Worm (Caenorhabditis elegans): ENCODE measurements around the gene clec-255.
"Not testable (repeated sequence)": the region's sequence is repeated elsewhere in the genome, so short reads cannot be mapped to it uniquely, and the experiment has no call there.

- TF ChIP-seq nhr-77 (tag; optimal IDR thresholded peaks at IDR 0.05); tbx-2 (tag; optimal IDR thresholded peaks at IDR 0.05); unc-62 (GFP tag; optimal IDR thresholded peaks at IDR 0.05); lin-15B (tag; optimal IDR thresholded peaks at IDR 0.05); mdl-1 (tag; optimal IDR thresholded peaks at IDR 0.05); zag-1 (tag; optimal IDR thresholded peaks at IDR 0.05): not testable (repeated sequence)
Measured at ce11 chrV:18762044-18762443, 8.5 kb downstream of the clec-255 start, which contains the start of gene F11D11.22.

All from whole organism, L1 larva.